Worm (Caenorhabditis elegans) whole organism, young adult: ENCODE data around the gene sds-22.

Source experiments
- F39B2.1 ChIP-seq: fragments of 200-800 bp; sonication (Bioruptor generic); IDR thresholded peaks from 2 replicates; pipeline ENCODE4 v1.3.6; 2022; ENCODE audit warnings: missing genetic modification reagents, missing genetic modification characterization, missing compliant biosample characterization
- athp-1 ChIP-seq: sonication (generic microtip); optimal IDR thresholded peaks from 2 replicates; lab custom pipeline; 2017; ENCODE audit warnings: mild to moderate bottlenecking, missing genetic modification characterization, missing compliant biosample characterization
- ceh-27 ChIP-seq: fragments of 200-800 bp; sonication (Bioruptor generic); optimal IDR thresholded peaks from 2 replicates; lab custom pipeline; 2018; ENCODE audit warnings: mild to moderate bottlenecking, missing genetic modification characterization, moderate library complexity, missing compliant biosample characterization
- egl-44 ChIP-seq: fragments of 200-800 bp; sonication (Bioruptor generic); IDR thresholded peaks from 2 replicates; pipeline ENCODE4 v1.3.6; 2022; ENCODE audit warnings: missing genetic modification reagents, missing genetic modification characterization, missing compliant biosample characterization
- mcd-1 ChIP-seq: fragments of 200-800 bp; sonication (Bioruptor generic); IDR thresholded peaks from 2 replicates; pipeline ENCODE4 v1.3.6; 2022; ENCODE audit warnings: missing genetic modification reagents, missing genetic modification characterization, missing compliant biosample characterization
- pha-4 ChIP-seq: fragments of 150-350 bp; sonication (generic microtip); optimal IDR thresholded peaks from 2 replicates; lab custom pipeline; 2014; ENCODE audit warnings: missing biosample characterization, missing genetic modification reagents, missing genetic modification characterization
- rpc-1 ChIP-seq, 2 experiments: fragments of 150-350 bp in 1 of 2; sonication (generic microtip) in 1 of 2; optimal IDR thresholded peaks; 2 replicates each; lab custom pipeline; 2014 to 2018; ENCODE audit warnings: missing biosample characterization in 1 of 2, missing genetic modification characterization in 1 of 2, missing genetic modification reagents in 1 of 2, missing genotype in 1 of 2
- unc-130 ChIP-seq: sonication (generic microtip); optimal IDR thresholded peaks from 2 replicates; lab custom pipeline; 2016; ENCODE audit warnings: missing genetic modification reagents, missing genetic modification characterization, missing compliant biosample characterization

DNA sequence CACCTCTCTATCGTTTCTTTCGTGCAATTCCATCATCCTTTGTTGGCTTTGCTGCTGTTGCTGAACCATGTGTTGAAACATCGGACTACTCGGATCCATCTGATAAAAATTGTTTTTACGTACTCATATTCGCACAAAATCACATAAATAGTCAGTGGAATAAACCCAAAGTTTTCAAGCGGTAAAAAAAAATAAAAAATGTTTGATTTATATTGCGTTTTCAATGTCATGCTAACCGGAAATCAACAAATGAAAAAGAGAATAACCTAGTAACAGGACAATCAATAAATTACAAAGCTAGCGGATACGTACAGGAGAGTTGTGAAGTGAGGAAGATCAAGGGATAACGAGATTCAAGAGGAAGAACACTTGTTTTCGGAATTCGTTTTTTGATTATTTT is 3.3 kb upstream of the sds-22 start, which contains the start of gene mdt-10:
- TF ChIP-seq pha-4 (no peak), egl-44 (GFP tag; lab: Robert Waterston, UW) (no peak), ceh-27 (GFP tag; lab: Kevin White, UChicago) (no peak), F39B2.1 (GFP tag; lab: Robert Waterston, UW) (no peak), mcd-1 (GFP tag; lab: Robert Waterston, UW) (no peak), rpc-1 (optimal IDR thresholded peaks at IDR 0.05; lab: Kevin White, UChicago) (no peak), rpc-1 (tag; optimal IDR thresholded peaks at IDR 0.05; lab: Kevin White, UChicago) (no peak), unc-130 (GFP tag; lab: Kevin White, UChicago) (no peak), athp-1 (no peak)
